Fruit fly (Drosophila melanogaster) whole organism, embryonic: Measurements from ENCODE around the gene CG42540.
A peak's percentile ranks its signal among the peaks of the same experiment; 100 is the strongest.

Source experiments
- Adf1 ChIP-seq: fragments of 200-800 bp; sonication (Bioruptor generic); IDR thresholded peaks from 2 replicates; pipeline ENCODE4 v1.3.6; 2022; ENCODE audit warnings: missing biosample characterization, missing genetic modification characterization
- BEAF-32 ChIP-seq: fragments of 200-800 bp; sonication (Bioruptor generic); optimal IDR thresholded peaks from 3 replicates; lab custom pipeline; 2017; ENCODE audit warnings: missing biosample characterization, missing genetic modification characterization, mild to moderate bottlenecking, moderate library complexity, missing genetic modification reagents
- Bteb2 ChIP-seq: fragments of 200-800 bp; sonication (Bioruptor generic); optimal IDR thresholded peaks from 2 replicates; lab custom pipeline; 2016; ENCODE audit warnings: missing biosample characterization, missing genetic modification characterization
- CG11398 ChIP-seq: fragments of 200-800 bp; sonication (Bioruptor generic); optimal IDR thresholded peaks from 2 replicates; lab custom pipeline; 2016; ENCODE audit warnings: missing biosample characterization, missing genetic modification characterization
- CG12769 ChIP-seq: fragments of 200-800 bp; sonication (Bioruptor generic); optimal IDR thresholded peaks from 2 replicates; lab custom pipeline; 2019; ENCODE audit warnings: missing biosample characterization, mild to moderate bottlenecking, missing genetic modification characterization, moderate library complexity
- CG14441 ChIP-seq: fragments of 200-800 bp; sonication (Bioruptor generic); IDR thresholded peaks from 2 replicates; pipeline ENCODE4 v1.3.6; 2022; ENCODE audit warnings: missing biosample characterization, missing genetic modification characterization
- CG17829 ChIP-seq: fragments of 200-800 bp; optimal IDR thresholded peaks from 2 replicates; lab custom pipeline; 2019; ENCODE audit warnings: missing biosample characterization, mild to moderate bottlenecking, missing genetic modification characterization, moderate library complexity
- CG18011 ChIP-seq: fragments of 200-800 bp; sonication (Bioruptor generic); optimal IDR thresholded peaks from 2 replicates; lab custom pipeline; 2017; ENCODE audit warnings: missing biosample characterization, missing genetic modification characterization, mild to moderate bottlenecking, moderate library complexity, missing genotype
- CG1832 ChIP-seq: fragments of 200-800 bp; sonication (Bioruptor generic); optimal IDR thresholded peaks from 2 replicates; lab custom pipeline; 2017; ENCODE audit warnings: missing biosample characterization, mild to moderate bottlenecking, missing genetic modification characterization, inconsistent platforms
- CG2120 ChIP-seq: fragments of 200-800 bp; sonication (Bioruptor generic); optimal IDR thresholded peaks from 3 replicates; lab custom pipeline; 2016; ENCODE audit warnings: missing biosample characterization, missing genetic modification characterization
- CG2889 ChIP-seq: fragments of 200-800 bp; sonication (Bioruptor generic); IDR thresholded peaks from 3 replicates; pipeline ENCODE4 v1.3.6; 2022; ENCODE audit warnings: missing biosample characterization, missing genetic modification characterization
- CG30403 ChIP-seq: fragments of 200-800 bp; sonication (Bioruptor generic); optimal IDR thresholded peaks from 3 replicates; lab custom pipeline; 2016; ENCODE audit warnings: missing biosample characterization, missing genetic modification characterization
- CG9932 ChIP-seq: fragments of 200-800 bp; sonication (Bioruptor generic); IDR thresholded peaks from 2 replicates; pipeline ENCODE4 v1.3.6; 2022; ENCODE audit warnings: missing biosample characterization, missing genetic modification characterization
- D ChIP-seq, 2 experiments: fragments of 200-800 bp in 1 of 2; fragments of >200 bp in 1 of 2; sonication (Bioruptor generic) in 1 of 2; optimal IDR thresholded peaks; 2 replicates in 1 of 2; 3 replicates in 1 of 2; lab custom pipeline; 2017; ENCODE audit warnings: mild to moderate bottlenecking in 1 of 2, missing biosample characterization in 1 of 2, missing genetic modification characterization in 1 of 2, missing genetic modification reagents in 1 of 2
- Dll ChIP-seq: fragments of 200-800 bp; sonication (Bioruptor generic); IDR thresholded peaks from 4 replicates; pipeline ENCODE4 v1.3.6; 2022; ENCODE audit warnings: missing biosample characterization, missing genetic modification characterization; ENCODE audit not compliant: partially characterized antibody
- Dref ChIP-seq: fragments of 200-800 bp; sonication (Bioruptor generic); IDR thresholded peaks from 2 replicates; pipeline ENCODE4 v1.3.6; 2022; ENCODE audit warnings: missing biosample characterization, missing genetic modification characterization
- E2f2 ChIP-seq: fragments of 200-800 bp; sonication (Bioruptor generic); IDR thresholded peaks from 2 replicates; pipeline ENCODE4 v1.3.6; 2022; ENCODE audit warnings: missing biosample characterization, missing genetic modification characterization
- Ets65A ChIP-seq: fragments of 200-800 bp; sonication (Bioruptor generic); peaks from one replicate; lab custom pipeline; 2016; ENCODE audit warnings: missing biosample characterization, missing genetic modification characterization
- NfI ChIP-seq: fragments of 200-800 bp; sonication (Bioruptor generic); optimal IDR thresholded peaks from 3 replicates; lab custom pipeline; 2018; ENCODE audit warnings: missing biosample characterization, mild to moderate bottlenecking, missing genetic modification characterization, moderate library complexity
- Ptx1 ChIP-seq: fragments of 200-800 bp; sonication (Bioruptor generic); IDR thresholded peaks from 2 replicates; pipeline ENCODE4 v1.3.6; 2022; ENCODE audit warnings: missing biosample characterization, missing genetic modification characterization
- Sox100B ChIP-seq: fragments of 200-800 bp; sonication (Bioruptor generic); optimal IDR thresholded peaks from 3 replicates; lab custom pipeline; 2018; ENCODE audit warnings: missing biosample characterization, mild to moderate bottlenecking, missing genetic modification characterization
- Taf1 ChIP-seq: fragments of 200-800 bp; sonication (Bioruptor generic); IDR thresholded peaks from 2 replicates; pipeline ENCODE4 v1.3.6; 2022; ENCODE audit warnings: missing biosample characterization, missing genetic modification characterization
- YL-1 ChIP-seq: fragments of 200-800 bp; sonication (Bioruptor generic); optimal IDR thresholded peaks from 3 replicates; lab custom pipeline; 2017; ENCODE audit warnings: missing biosample characterization, mild to moderate bottlenecking, missing genetic modification characterization
- bab2 ChIP-seq: fragments of 200-800 bp; sonication (Bioruptor generic); optimal IDR thresholded peaks from 2 replicates; lab custom pipeline; 2016; ENCODE audit warnings: missing biosample characterization, missing genetic modification characterization
- br ChIP-seq: fragments of >200 bp; optimal IDR thresholded peaks from 2 replicates; lab custom pipeline; 2017
- cato ChIP-seq: fragments of 200-800 bp; sonication (Bioruptor generic); optimal IDR thresholded peaks from 2 replicates; lab custom pipeline; 2016; ENCODE audit warnings: missing biosample characterization, missing genetic modification characterization, borderline replicate concordance
- cg ChIP-seq: fragments of 200-800 bp; sonication (Bioruptor generic); optimal IDR thresholded peaks from 3 replicates; lab custom pipeline; 2019; ENCODE audit warnings: missing biosample characterization, mild to moderate bottlenecking, missing genetic modification characterization, moderate library complexity
- croc ChIP-seq: fragments of 200-800 bp; sonication (Bioruptor generic); conservative IDR thresholded peaks from 3 replicates; pipeline ENCODE4 v1.3.6; 2022; ENCODE audit warnings: missing biosample characterization, missing genetic modification characterization
- crol ChIP-seq: fragments of 200-800 bp; sonication (Bioruptor generic); IDR thresholded peaks from 2 replicates; pipeline ENCODE4 v1.3.6; 2022; ENCODE audit warnings: missing biosample characterization, missing genetic modification characterization
- dmrt11E ChIP-seq: fragments of 200-800 bp; sonication (Bioruptor generic); optimal IDR thresholded peaks from 3 replicates; lab custom pipeline; 2018; ENCODE audit warnings: missing biosample characterization, mild to moderate bottlenecking, missing genetic modification characterization, moderate library complexity
- dpn ChIP-seq, 2 experiments: fragments of 200-800 bp; sonication (Bioruptor generic); optimal IDR thresholded peaks; 3 replicates each; lab custom pipeline; 2016; ENCODE audit warnings: missing biosample characterization in 2 of 2, missing genetic modification characterization in 2 of 2
- fru ChIP-seq: fragments of >200 bp; optimal IDR thresholded peaks from 2 replicates; lab custom pipeline; 2017
- knrl ChIP-seq: fragments of 200-800 bp; sonication (Bioruptor generic); IDR thresholded peaks from 3 replicates; pipeline ENCODE4 v1.3.6; 2022; ENCODE audit warnings: missing biosample characterization, missing genetic modification characterization; ENCODE audit not compliant: partially characterized antibody
- odd ChIP-seq: fragments of 200-800 bp; sonication (Bioruptor generic); optimal IDR thresholded peaks from 2 replicates; lab custom pipeline; 2017; ENCODE audit warnings: missing biosample characterization, mild to moderate bottlenecking, missing genetic modification characterization
- psq ChIP-seq: fragments of 200-800 bp; sonication (Bioruptor generic); optimal IDR thresholded peaks from 2 replicates; lab custom pipeline; 2017; ENCODE audit warnings: missing biosample characterization, missing genetic modification characterization
- pum ChIP-seq: fragments of 200-800 bp; sonication (Bioruptor generic); optimal IDR thresholded peaks from 2 replicates; lab custom pipeline; 2016; ENCODE audit warnings: missing biosample characterization, missing genetic modification characterization
- ro ChIP-seq: fragments of 200-800 bp; sonication (Bioruptor generic); IDR thresholded peaks from 2 replicates; pipeline ENCODE4 v1.3.6; 2022; ENCODE audit warnings: missing biosample characterization, missing genetic modification characterization
- row ChIP-seq: fragments of 200-800 bp; sonication (Bioruptor generic); IDR thresholded peaks from 3 replicates; pipeline ENCODE4 v1.3.6; 2022; ENCODE audit warnings: missing biosample characterization, missing genetic modification characterization
- sd ChIP-seq: fragments of 200-800 bp; sonication (Bioruptor generic); optimal IDR thresholded peaks from 3 replicates; lab custom pipeline; 2018; ENCODE audit warnings: missing biosample characterization, mild to moderate bottlenecking, missing genetic modification characterization, moderate library complexity
- sens ChIP-seq: fragments of 200-800 bp; sonication (Bioruptor generic); peaks from one replicate; lab custom pipeline; 2016; ENCODE audit warnings: missing biosample characterization, missing genetic modification characterization
- sob ChIP-seq: fragments of 200-800 bp; sonication (Bioruptor generic); IDR thresholded peaks from 2 replicates; pipeline ENCODE4 v1.3.6; 2022; ENCODE audit warnings: missing biosample characterization, missing genetic modification characterization
- stc ChIP-seq: fragments of 200-800 bp; sonication (Bioruptor generic); IDR thresholded peaks from 2 replicates; pipeline ENCODE4 v1.3.6; 2022; ENCODE audit warnings: missing biosample characterization, missing genetic modification characterization
- tap ChIP-seq: fragments of 200-800 bp; optimal IDR thresholded peaks from 3 replicates; lab custom pipeline; 2019; ENCODE audit warnings: missing biosample characterization, mild to moderate bottlenecking, missing genetic modification characterization, moderate library complexity
- trh ChIP-seq: fragments of 200-800 bp; sonication (Bioruptor generic); optimal IDR thresholded peaks from 2 replicates; lab custom pipeline; 2016; ENCODE audit warnings: missing biosample characterization, missing genetic modification characterization
- wek ChIP-seq: fragments of 200-800 bp; sonication (Bioruptor generic); optimal IDR thresholded peaks from 3 replicates; lab custom pipeline; 2018; ENCODE audit warnings: missing biosample characterization, mild to moderate bottlenecking, missing genetic modification characterization, moderate library complexity
- zen2 ChIP-seq: fragments of 200-800 bp; sonication (Bioruptor generic); IDR thresholded peaks from 3 replicates; pipeline ENCODE4 v1.3.6; 2022; ENCODE audit warnings: missing biosample characterization, missing genetic modification characterization; ENCODE audit not compliant: partially characterized antibody

The CG42540 gene

DNA sequence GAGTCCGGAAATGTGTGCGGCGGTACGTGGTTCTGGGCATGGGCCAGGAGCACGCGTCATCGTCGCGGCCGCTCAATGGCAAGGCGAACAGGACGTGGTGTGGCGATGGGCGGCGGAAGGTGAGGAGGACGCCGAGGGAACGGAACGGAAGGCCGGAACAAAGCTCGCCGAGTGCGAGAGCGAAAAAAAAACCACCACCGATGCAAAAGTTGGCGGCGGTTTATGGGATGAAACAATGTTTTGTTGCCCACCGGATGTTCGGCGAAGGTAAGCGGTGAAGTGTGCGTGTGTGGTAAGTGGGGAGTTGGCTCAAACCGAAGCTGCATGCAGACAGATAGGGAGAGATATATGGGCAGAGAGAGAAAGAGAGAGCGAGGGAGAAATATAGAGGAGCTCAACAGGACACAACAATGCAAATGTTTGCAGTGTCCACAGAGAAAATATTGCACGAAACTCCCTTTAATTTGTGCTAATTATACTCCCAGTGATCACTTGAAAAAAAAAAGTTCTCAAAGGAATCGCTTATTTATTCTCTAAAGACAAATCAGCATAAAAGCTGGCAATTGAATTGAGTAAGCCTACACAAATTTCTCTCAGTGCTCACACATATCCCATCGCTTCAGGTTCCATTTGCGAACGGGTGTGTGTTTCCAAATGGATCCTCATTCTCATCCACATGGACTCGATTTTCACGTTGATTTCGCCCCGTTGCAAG is 63.8 kb downstream of the CG42540 start (continued):
- 0 out of 2 replicates have a peak, but pooled peaks have one; percentile 14 for TF ChIP-seq Ptx1 (GFP tag; lab: Robert Waterston, UW)
- no peak for TF ChIP-seq dmrt11E (tag; lab: Kevin White, UChicago)
- no peak for TF ChIP-seq psq (GFP tag; lab: Kevin White, UChicago)
- TF ChIP-seq sens (GFP tag; lab: Kevin White, UChicago), result peak; percentile 46
- no peak for TF ChIP-seq Bteb2 (GFP tag; lab: Kevin White, UChicago)
- TF ChIP-seq E2f2, result no peak
- 0 out of 2 replicates have a peak, but pooled peaks have one; percentile 23 for TF ChIP-seq CG14441 (GFP tag; lab: Robert Waterston, UW)
- TF ChIP-seq Sox100B, result no peak
- no peak for TF ChIP-seq CG2889 (GFP tag; lab: Robert Waterston, UW)
- TF ChIP-seq CG18011 (GFP tag; lab: Kevin White, UChicago), result no peak
- TF ChIP-seq Ets65A (GFP tag; lab: Kevin White, UChicago), result peak; percentile 49
- TF ChIP-seq D (optimal IDR thresholded peaks at IDR 0.05; lab: Kevin White, UChicago), result no peak
- TF ChIP-seq D (GFP tag; optimal IDR thresholded peaks at IDR 0.05; lab: Kevin White, UChicago), result no peak

DNA sequence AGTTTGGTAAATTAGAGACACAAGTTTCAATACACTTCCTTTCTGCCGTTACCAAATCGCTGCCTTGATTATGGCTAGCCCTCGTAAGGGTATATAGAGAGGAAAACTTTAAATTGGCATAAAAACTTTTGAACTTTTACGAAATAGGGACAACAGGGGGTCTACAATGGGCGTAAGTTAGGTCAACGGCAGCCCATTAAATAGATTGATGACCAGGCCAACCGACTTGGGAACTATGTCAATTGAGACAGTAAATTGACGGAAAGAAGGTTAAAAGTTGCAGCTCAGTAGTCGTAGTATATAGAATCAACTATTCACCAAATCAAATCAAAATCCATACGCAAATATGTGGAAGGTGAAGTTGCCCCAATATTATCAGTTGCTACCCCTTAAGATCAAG is 65.0 kb downstream of the CG42540 start, which contains the start of gene CG32246:
Gene CG32246 (plus strand): TSS at position 301 of the 400 bp plus-strand sequence.
- no peak for TF ChIP-seq zen2 (GFP tag; lab: Robert Waterston, UW)
- no peak for TF ChIP-seq CG17829 (tag; lab: Kevin White, UChicago)
- no peak for TF ChIP-seq trh (GFP tag; lab: Kevin White, UChicago)
- TF ChIP-seq dpn (GFP tag; optimal IDR thresholded peaks at IDR 0.05; lab: Kevin White, UChicago), result no peak
- no peak for TF ChIP-seq br (lab: Kevin White, UChicago)
- TF ChIP-seq, all 482 proteins: peak for 0

- TF ChIP-seq cg, result peak; percentile 55
- no peak for TF ChIP-seq sd (tag; lab: Kevin White, UChicago)
- no peak for TF ChIP-seq pum (GFP tag; lab: Kevin White, UChicago)
- no peak for TF ChIP-seq CG12769 (tag; lab: Kevin White, UChicago)
- no peak for TF ChIP-seq fru (lab: Kevin White, UChicago)
- TF ChIP-seq sob, result no peak
- no peak for TF ChIP-seq wek (GFP tag; lab: Kevin White, UChicago)
- TF ChIP-seq Dll (GFP tag; lab: Robert Waterston, UW), result no peak
- no peak for TF ChIP-seq Adf1 (GFP tag; lab: Robert Waterston, UW)
- no peak for TF ChIP-seq Taf1 (GFP tag; lab: Robert Waterston, UW)
- TF ChIP-seq NfI (GFP tag; lab: Kevin White, UChicago), result no peak
- TF ChIP-seq croc, result no peak
- TF ChIP-seq crol (GFP tag; lab: Robert Waterston, UW), result peak; percentile 65
- no peak for TF ChIP-seq row (GFP tag; lab: Robert Waterston, UW)
- TF ChIP-seq CG11398 (GFP tag; lab: Kevin White, UChicago), result no peak
- no peak for TF ChIP-seq odd (GFP tag; lab: Kevin White, UChicago)
- no peak for TF ChIP-seq CG2120 (GFP tag; lab: Kevin White, UChicago)
- TF ChIP-seq stc (GFP tag; lab: Robert Waterston, UW), result no peak
- TF ChIP-seq BEAF-32 (GFP tag; lab: Kevin White, UChicago), result no peak
- TF ChIP-seq tap (tag; lab: Kevin White, UChicago), result no peak
- TF ChIP-seq CG30403, result no peak
- no peak for TF ChIP-seq ro (GFP tag; lab: Robert Waterston, UW)
- no peak for TF ChIP-seq YL-1 (GFP tag; lab: Kevin White, UChicago)
- peak; percentile 44 for TF ChIP-seq D (optimal IDR thresholded peaks at IDR 0.05; lab: Kevin White, UChicago)
- peak; percentile 6 for TF ChIP-seq D (GFP tag; optimal IDR thresholded peaks at IDR 0.05; lab: Kevin White, UChicago)
- TF ChIP-seq bab2 (GFP tag; lab: Kevin White, UChicago), result no peak
- no peak for TF ChIP-seq cato (GFP tag; lab: Kevin White, UChicago)
- 0 out of 2 replicates have a peak, but pooled peaks have one; percentile 19 for TF ChIP-seq Dref (GFP tag; lab: Robert Waterston, UW)
- TF ChIP-seq CG9932 (GFP tag; lab: Robert Waterston, UW), result no peak
- TF ChIP-seq knrl (GFP tag; lab: Robert Waterston, UW), result no peak
- TF ChIP-seq CG1832 (GFP tag; lab: Kevin White, UChicago), result no peak
These were observed 67.2 kb downstream of the CG42540 start for dm6 chr3L:4623035-4623580.
